Worm (Caenorhabditis elegans) whole organism, late embryonic: ENCODE results near the gene cutl-18.

ENCODE experiments used
- T23F11.4 ChIP-seq: fragments of 200-800 bp; sonication (Bioruptor generic); optimal IDR thresholded peaks from 2 replicates; lab custom pipeline; 2018; ENCODE audit warnings: mild to moderate bottlenecking, missing genetic modification characterization, missing compliant biosample characterization
- ama-1 ChIP-seq: fragments of 150-350 bp; optimal IDR thresholded peaks from 2 replicates; lab custom pipeline; 2014
- ceh-9 ChIP-seq: sonication (generic microtip); optimal IDR thresholded peaks from 2 replicates; lab custom pipeline; 2016; ENCODE audit warnings: mild to moderate bottlenecking, missing genetic modification characterization, inconsistent platforms, missing compliant biosample characterization
- hlh-6 ChIP-seq: sonication (generic microtip); optimal IDR thresholded peaks from 2 replicates; lab custom pipeline; 2016; ENCODE audit warnings: missing genotype, missing genetic modification characterization, missing compliant biosample characterization
- madf-2 ChIP-seq: sonication (generic microtip); optimal IDR thresholded peaks from 2 replicates; lab custom pipeline; 2017; ENCODE audit warnings: missing genetic modification characterization, missing compliant biosample characterization
- mec-3 ChIP-seq: sonication (generic microtip); optimal IDR thresholded peaks from 2 replicates; lab custom pipeline; 2016; ENCODE audit warnings: borderline replicate concordance, missing genetic modification characterization, missing compliant biosample characterization
- pha-4 ChIP-seq: fragments of 150-350 bp; optimal IDR thresholded peaks from 2 replicates; lab custom pipeline; 2018; ENCODE audit warnings: missing biosample characterization, missing genetic modification reagents, missing genetic modification characterization
- rnt-1 ChIP-seq: sonication (generic microtip); optimal IDR thresholded peaks from 2 replicates; lab custom pipeline; 2016; ENCODE audit warnings: missing genetic modification characterization, missing compliant biosample characterization
- sox-2 ChIP-seq: fragments of 200-800 bp; sonication (Bioruptor generic); IDR thresholded peaks from 2 replicates; pipeline ENCODE4 v1.3.6; 2022; ENCODE audit warnings: missing genetic modification reagents, missing genetic modification characterization, missing compliant biosample characterization
- tbx-2 ChIP-seq: sonication (generic microtip); optimal IDR thresholded peaks from 2 replicates; lab custom pipeline; 2016; ENCODE audit warnings: missing genetic modification characterization, missing compliant biosample characterization

ce11 chrV:11351263-11351662 is 34.6 kb upstream of the cutl-18 start:
- TF ChIP-seq mec-3 (tag; lab: Kevin White, UChicago) (no peak), sox-2 (GFP tag; lab: Robert Waterston, UW) (no peak), rnt-1 (tag; lab: Kevin White, UChicago) (no peak), hlh-6 (tag; lab: Kevin White, UChicago) (no peak), ama-1 (lab: Kevin White, UChicago) (no peak), T23F11.4 (no peak), ceh-9 (tag; lab: Kevin White, UChicago) (no peak), pha-4 (tag; lab: Kevin White, UChicago) (no peak), madf-2 (tag; lab: Kevin White, UChicago) (no peak), tbx-2 (tag; lab: Kevin White, UChicago) (no peak)
